Worm (Caenorhabditis elegans): ENCODE measurements around the gene hgap-2.

hgap-2 gene

DNA sequence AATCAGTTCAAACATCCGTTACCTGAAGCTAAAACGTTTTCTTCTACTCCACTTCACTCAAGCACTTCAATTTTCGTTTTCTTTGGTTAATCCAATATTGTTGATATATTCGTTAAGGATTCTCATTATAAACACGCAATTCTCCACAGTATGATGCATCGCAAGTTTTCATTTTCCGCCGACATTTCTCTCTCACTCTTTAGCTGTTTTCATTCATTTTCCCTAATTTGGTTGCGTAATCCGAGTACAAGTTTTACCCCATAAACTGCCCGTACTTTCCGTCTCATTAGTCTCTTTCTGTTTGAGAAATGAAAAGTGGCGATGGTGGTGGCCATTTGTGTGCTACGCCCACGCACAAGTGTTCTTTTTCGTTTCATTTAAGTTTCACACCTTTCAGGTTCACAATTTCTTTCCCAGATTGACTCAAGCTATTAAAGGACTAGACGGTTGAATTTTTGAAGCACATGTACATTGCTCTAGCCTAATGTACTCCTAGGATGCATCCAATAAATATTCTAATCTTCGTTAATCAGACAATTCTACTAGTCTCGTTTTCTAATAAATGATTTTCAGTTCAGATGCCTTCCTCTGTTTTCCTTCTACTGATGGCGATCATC lies 6.7 kb upstream of the hgap-2 start, which contains the start of gene C34C6.3:
TSS of gene C34C6.3 (plus strand) at position 567 of the 617 bp plus-strand sequence.
- no peak for TF ChIP-seq jun-1 (tag; optimal IDR thresholded peaks at IDR 0.05)
- no peak for TF ChIP-seq daf-19 (GFP tag; conservative IDR thresholded peaks at IDR 0.05)
- peak in 1 of 2 experiments; percentile 34 for TF ChIP-seq unc-62 (GFP tag; optimal IDR thresholded peaks at IDR 0.05 in 1 of 2)
- no peak for TF ChIP-seq unc-62 (tag; optimal IDR thresholded peaks at IDR 0.05)

DNA sequence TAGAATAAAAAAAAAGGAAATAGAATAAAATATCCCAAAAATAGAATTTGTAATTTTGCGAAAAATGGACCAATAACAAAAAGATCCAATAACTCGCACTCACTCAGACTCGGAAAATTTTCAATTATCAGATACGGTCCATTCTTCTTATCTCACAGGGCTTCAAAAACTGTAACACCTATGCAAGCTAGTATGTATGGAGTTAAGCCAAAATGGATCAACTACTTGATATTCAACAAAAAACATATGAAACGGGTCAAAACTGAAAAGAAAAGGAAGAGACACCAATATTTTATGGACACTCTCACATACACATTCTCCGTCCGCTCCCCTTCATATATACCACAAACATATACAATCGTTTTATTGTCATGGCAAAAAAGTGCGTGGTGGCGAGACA lies 899 bp upstream of the hgap-2 start, which contains the start of gene C34C6.9:
TSS of gene C34C6.9 (plus strand) at position 301 of the 400 bp plus-strand sequence.
- TF ChIP-seq zip-11 (GFP tag; IDR thresholded peaks at IDR 0.05): no peak
- peak; percentile 39 for TF ChIP-seq aha-1 (tag)

DNA sequence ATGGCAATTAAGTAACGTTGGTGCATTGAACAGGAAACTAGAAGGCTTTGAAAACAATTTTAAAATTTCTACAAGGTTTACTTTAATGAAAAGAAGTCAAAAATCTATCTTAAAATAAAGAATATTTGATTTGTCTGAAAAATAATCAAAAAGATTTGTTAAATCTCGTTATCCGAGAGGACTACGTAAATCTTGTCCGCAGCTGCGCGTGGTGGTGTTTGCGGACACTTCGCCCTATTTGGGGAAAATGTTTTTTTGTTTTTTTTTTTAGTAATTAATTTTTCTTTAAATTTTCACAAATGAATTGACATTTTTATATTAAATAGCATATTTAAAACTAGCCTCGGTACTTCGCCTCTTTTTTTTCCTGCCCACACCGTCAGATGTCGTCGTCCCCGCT lies 791 bp downstream of the hgap-2 start:
- peak in 1 of 2 experiments; percentile 81 for TF ChIP-seq lsy-2 (tag; optimal IDR thresholded peaks at IDR 0.05)
- TF ChIP-seq dve-1 (tag; optimal IDR thresholded peaks at IDR 0.05; ENCODE audit: insufficient read depth): peak; percentile 13
- no peak for TF ChIP-seq gei-8 (GFP tag; optimal IDR thresholded peaks at IDR 0.05)
- no peak for TF ChIP-seq ZK546.5 (tag; optimal IDR thresholded peaks at IDR 0.05)
- peak; percentile 66 for TF ChIP-seq mep-1 (tag; optimal IDR thresholded peaks at IDR 0.05)
- 0 out of 2 replicates have a peak, but pooled peaks have one; percentile 25 for TF ChIP-seq dmd-6 (GFP tag; IDR thresholded peaks at IDR 0.05)
- TF ChIP-seq dpl-1 (GFP tag; optimal IDR thresholded peaks at IDR 0.05): peak; percentile 22
- peak; percentile 8 for TF ChIP-seq aha-1 (tag)
- TF ChIP-seq nhr-11 (tag; optimal IDR thresholded peaks at IDR 0.05): no peak
- TF ChIP-seq mes-2 (tag; optimal IDR thresholded peaks at IDR 0.05; ENCODE audit: poor library complexity, severe bottlenecking): peak; percentile 79

DNA sequence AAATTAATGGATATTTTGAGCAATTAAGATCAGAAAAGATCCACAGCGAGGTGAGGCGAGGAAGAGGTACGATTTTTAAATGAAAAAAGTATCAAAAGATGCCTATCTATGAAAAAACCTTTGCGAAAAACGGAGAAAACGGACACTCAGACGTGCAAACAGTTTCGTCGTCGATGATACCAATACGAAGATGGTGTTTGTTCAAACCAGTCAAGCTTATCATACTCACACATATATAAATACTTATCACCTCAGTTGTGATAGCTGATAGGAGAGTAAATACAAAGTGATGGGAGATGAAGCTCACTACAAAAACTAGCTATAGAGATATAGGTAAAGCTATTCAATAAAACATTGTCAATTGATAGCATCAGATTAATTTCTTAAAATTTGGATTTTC lies 4.9 kb downstream of the hgap-2 start:
- TF ChIP-seq zip-11 (GFP tag; IDR thresholded peaks at IDR 0.05) (no peak), daf-16 (GFP tag; optimal IDR thresholded peaks at IDR 0.05) (no peak), daf-16 (tag; optimal IDR thresholded peaks at IDR 0.05) (peak; percentile 65), nhr-28 (tag; optimal IDR thresholded peaks at IDR 0.05) (no peak), madf-5 (GFP tag; IDR thresholded peaks at IDR 0.05) (no peak), hlh-11 (tag; optimal IDR thresholded peaks at IDR 0.05) (peak; percentile 2), vab-7 (GFP tag; IDR thresholded peaks at IDR 0.05) (no peak), nhr-25 (tag; optimal IDR thresholded peaks at IDR 0.05; ENCODE audit: borderline replicate concordance, insufficient read depth) (no peak), arid-1 (GFP tag; conservative IDR thresholded peaks at IDR 0.05) (no peak), duxl-1 (tag; optimal IDR thresholded peaks at IDR 0.05; ENCODE audit: poor library complexity) (no peak), ZK337.2 (GFP tag; IDR thresholded peaks at IDR 0.05) (no peak), pqm-1 (tag; optimal IDR thresholded peaks at IDR 0.05) (peak; percentile 40), sdz-12 (GFP tag; optimal IDR thresholded peaks at IDR 0.05) (no peak), mdt-29 (GFP tag; IDR thresholded peaks at IDR 0.05) (no peak), fkh-10 (GFP tag; optimal IDR thresholded peaks at IDR 0.05) (no peak), dve-1 (tag; optimal IDR thresholded peaks at IDR 0.05; ENCODE audit: insufficient read depth) (peak; percentile 38), spr-1 (tag; optimal IDR thresholded peaks at IDR 0.05) (no peak), ceh-28 (tag; optimal IDR thresholded peaks at IDR 0.05) (no peak), unc-39 (tag; optimal IDR thresholded peaks at IDR 0.05) (no peak), egl-27 (tag; optimal IDR thresholded peaks at IDR 0.05) (no peak), pha-4 (GFP tag; IDR thresholded peaks at IDR 0.05) (no peak), pha-4 (tag; optimal IDR thresholded peaks at IDR 0.05) (no peak), nhr-237 (tag; optimal IDR thresholded peaks at IDR 0.05) (no peak), snpc-1.2 (GFP tag; IDR thresholded peaks at IDR 0.05) (no peak), lsy-2 (tag; optimal IDR thresholded peaks at IDR 0.05) (no peak), Y5F2A.4 (GFP tag; optimal IDR thresholded peaks at IDR 0.05) (no peak), aly-2 (tag; optimal IDR thresholded peaks at IDR 0.05) (no peak), nhr-10 (tag; optimal IDR thresholded peaks at IDR 0.05) (no peak)
